Fruit fly (Drosophila melanogaster): ENCODE data around the gene abs.

Gene abs

dm6 chr3R:4236534-4236933 lies 3.7 kb downstream of the abs start:
- TF ChIP-seq CTCF (optimal IDR thresholded peaks at IDR 0.05), result no peak
- TF ChIP-seq CG8478 (optimal IDR thresholded peaks at IDR 0.05), result no peak

DNA sequence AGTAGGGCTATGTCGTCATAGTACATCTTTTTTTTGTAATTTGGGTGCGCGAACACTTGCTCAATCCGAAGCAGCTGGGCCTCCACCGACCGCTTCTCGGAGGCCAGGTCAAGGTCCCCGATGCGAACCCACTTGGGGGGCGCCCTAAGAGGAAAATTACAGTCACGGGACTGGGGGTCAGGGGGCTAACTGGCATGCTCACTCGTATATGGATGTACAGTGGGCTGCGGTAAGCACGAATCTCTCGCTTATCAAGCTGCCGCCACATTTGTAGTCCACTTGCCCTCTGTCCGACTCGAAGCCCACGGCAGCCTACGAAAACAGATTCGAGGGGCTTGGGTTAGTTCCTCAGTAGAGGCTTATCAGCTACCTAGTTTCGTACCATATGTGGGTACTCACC lies 8.9 kb downstream of the abs start:
- no peak for TF ChIP-seq CTCF (optimal IDR thresholded peaks at IDR 0.05)
- no peak for TF ChIP-seq CG8478 (optimal IDR thresholded peaks at IDR 0.05)

- TF ChIP-seq CTCF (optimal IDR thresholded peaks at IDR 0.05), result no peak
- no peak for TF ChIP-seq CG8478 (optimal IDR thresholded peaks at IDR 0.05)
Observed at dm6 chr3R:4242209-4242887, 9.5 kb downstream of the abs start, which contains the start of gene CG14642. Gene CG14642, minus strand, starts transcription at chr3R:4242717.

dm6 chr3R:4243096-4243940 lies 10.5 kb downstream of the abs start, which contains the start of gene CG34305:
Gene CG34305, minus strand, starts transcription at chr3R:4243146.
- TF ChIP-seq CG8478 (optimal IDR thresholded peaks at IDR 0.05) (no peak), CTCF (optimal IDR thresholded peaks at IDR 0.05) (no peak)

dm6 chr3R:4246578-4247070 lies 13.8 kb downstream of the abs start, which contains the start of gene TwdlF:
Gene TwdlF, plus strand, starts transcription at chr3R:4247020.
- TF ChIP-seq CG8478 (optimal IDR thresholded peaks at IDR 0.05), result no peak
- TF ChIP-seq CTCF (optimal IDR thresholded peaks at IDR 0.05), result no peak

dm6 chr3R:4249947-4250346 lies 17.1 kb downstream of the abs start:
- no peak for TF ChIP-seq CTCF (optimal IDR thresholded peaks at IDR 0.05)
- TF ChIP-seq CG8478 (optimal IDR thresholded peaks at IDR 0.05), result no peak

- TF ChIP-seq CTCF (optimal IDR thresholded peaks at IDR 0.05) (no peak), CG8478 (optimal IDR thresholded peaks at IDR 0.05) (no peak)
Observed at dm6 chr3R:4251241-4251640, 18.4 kb downstream of the abs start, which contains the start of gene TwdlG. Gene TwdlG, minus strand, starts transcription at chr3R:4251341.

DNA sequence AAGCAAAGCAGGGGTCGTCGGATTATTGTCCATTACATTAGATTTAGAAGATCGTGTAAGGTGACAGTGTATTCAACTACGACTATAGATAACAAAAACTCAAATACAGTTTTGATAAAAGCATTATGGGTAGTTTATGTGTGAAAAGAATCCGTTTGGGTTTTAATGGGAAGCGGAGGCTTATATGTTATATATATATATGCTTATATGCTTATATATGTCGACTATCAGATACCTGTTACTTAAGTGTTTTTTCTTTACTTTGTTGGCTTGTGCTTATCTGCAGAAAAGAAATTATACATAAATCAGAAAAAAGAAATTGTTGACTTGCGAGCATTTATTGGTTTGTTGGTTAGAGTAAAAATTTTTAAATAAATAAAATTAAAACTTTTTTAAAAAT lies 20.1 kb downstream of the abs start, which contains the start of gene CG14644:
Gene CG14644, minus strand, starts transcription at position 101 of the 400 bp plus-strand sequence.
- TF ChIP-seq CTCF (optimal IDR thresholded peaks at IDR 0.05) (no peak), CG8478 (optimal IDR thresholded peaks at IDR 0.05) (no peak)

- no peak for TF ChIP-seq CTCF (optimal IDR thresholded peaks at IDR 0.05)
- no peak for TF ChIP-seq CG8478 (optimal IDR thresholded peaks at IDR 0.05)
Observed at dm6 chr3R:4254408-4254807, 21.6 kb downstream of the abs start, which contains the start of gene TwdlV. Gene TwdlV, plus strand, starts transcription at chr3R:4254708.

dm6 chr3R:4256672-4257071 lies 23.8 kb downstream of the abs start, which contains the start of gene Or82a:
Gene Or82a, plus strand, starts transcription at chr3R:4256972.
- TF ChIP-seq CG8478 (optimal IDR thresholded peaks at IDR 0.05), result no peak
- TF ChIP-seq CTCF (optimal IDR thresholded peaks at IDR 0.05), result no peak

dm6 chr3R:4266470-4266869 lies 33.6 kb downstream of the abs start, which contains the start of gene CG1092:
Gene CG1092, plus strand, starts transcription at chr3R:4266770.
- no peak for TF ChIP-seq CG8478 (optimal IDR thresholded peaks at IDR 0.05)
- no peak for TF ChIP-seq CTCF (optimal IDR thresholded peaks at IDR 0.05)

- TF ChIP-seq CG8478 (optimal IDR thresholded peaks at IDR 0.05) (no peak), CTCF (optimal IDR thresholded peaks at IDR 0.05) (no peak)
Observed at dm6 chr3R:4268339-4268738, 35.5 kb downstream of the abs start.

- TF ChIP-seq CTCF (optimal IDR thresholded peaks at IDR 0.05) (no peak), CG8478 (optimal IDR thresholded peaks at IDR 0.05) (no peak)
Observed at dm6 chr3R:4277828-4278227, 45.0 kb downstream of the abs start, which contains the start of gene flip. Gene flip, minus strand, starts transcription at chr3R:4277928.

- no peak for TF ChIP-seq CG8478 (optimal IDR thresholded peaks at IDR 0.05)
- TF ChIP-seq CTCF (optimal IDR thresholded peaks at IDR 0.05), result no peak
Observed at dm6 chr3R:4280062-4280461, 47.2 kb downstream of the abs start, which contains the start of gene cpx. Gene cpx, plus strand, starts transcription at chr3R:4280221.

Data from S2 (cell line).